Worm (Caenorhabditis elegans): ENCODE results near the gene srlf-33.

srlf-33 gene

DNA sequence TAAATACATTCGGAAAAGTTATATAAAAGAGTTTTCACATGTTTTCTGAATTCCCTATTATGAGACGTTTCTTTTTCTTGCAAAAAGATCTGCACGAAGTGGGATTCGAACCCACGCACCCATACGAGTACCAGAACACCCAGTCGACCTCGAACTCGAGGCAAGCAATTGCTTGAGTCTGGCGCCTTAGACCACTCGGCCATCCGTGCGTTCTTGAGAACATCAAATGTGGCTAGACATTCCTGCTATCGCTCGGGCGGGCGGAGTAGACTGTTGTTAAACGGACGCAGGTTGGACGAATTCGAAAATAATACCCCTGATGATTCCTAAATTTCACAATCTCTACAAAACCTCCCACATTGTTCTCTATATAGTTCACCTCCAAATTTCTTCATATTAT is 3.1 kb upstream of the srlf-33 start (continued):
- TF ChIP-seq elt-1 (tag; optimal IDR thresholded peaks at IDR 0.05) (no peak), F13H6.1 (tag; optimal IDR thresholded peaks at IDR 0.05) (peak; percentile 14), crh-2 (tag; optimal IDR thresholded peaks at IDR 0.05) (peak; percentile 9), C34F6.9 (tag; optimal IDR thresholded peaks at IDR 0.05) (peak; percentile 34)

DNA sequence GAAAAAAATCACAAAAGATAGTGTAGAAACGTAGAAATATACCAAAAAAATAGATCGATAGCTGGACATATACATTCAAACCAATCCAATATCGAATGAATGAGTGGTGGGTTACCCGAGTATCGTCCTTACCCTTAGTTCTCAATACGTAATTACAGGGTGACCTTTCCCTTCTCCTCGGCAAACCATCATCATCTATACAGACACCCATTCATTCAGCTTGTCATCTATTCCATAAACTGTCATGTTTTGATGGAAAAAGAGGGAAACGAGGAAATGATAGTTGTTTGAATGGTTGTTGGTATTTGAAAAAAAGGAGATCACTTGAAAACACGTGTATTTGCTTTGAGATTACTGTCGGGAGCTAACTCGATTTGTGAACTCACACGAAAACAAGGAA is 1.2 kb downstream of the srlf-33 start:
- TF ChIP-seq fos-1 (tag; optimal IDR thresholded peaks at IDR 0.05) (no peak), crh-2 (tag; optimal IDR thresholded peaks at IDR 0.05) (no peak), peb-1 (tag; optimal IDR thresholded peaks at IDR 0.05) (no peak), nhr-21 (tag; optimal IDR thresholded peaks at IDR 0.05) (no peak), skn-1 (tag; optimal IDR thresholded peaks at IDR 0.05) (no peak), elt-1 (tag; optimal IDR thresholded peaks at IDR 0.05) (no peak), nhr-23 (tag; optimal IDR thresholded peaks at IDR 0.05) (no peak), ztf-4 (tag; optimal IDR thresholded peaks at IDR 0.05) (no peak), ztf-11 (tag; optimal IDR thresholded peaks at IDR 0.05) (no peak), mbf-1 (tag; optimal IDR thresholded peaks at IDR 0.05) (no peak), gmeb-1 (tag; optimal IDR thresholded peaks at IDR 0.05) (no peak), lin-13 (GFP tag; optimal IDR thresholded peaks at IDR 0.05) (no peak), unc-55 (GFP tag; optimal IDR thresholded peaks at IDR 0.05) (no peak), C34F6.9 (tag; optimal IDR thresholded peaks at IDR 0.05) (no peak), R02D3.7 (tag; optimal IDR thresholded peaks at IDR 0.05) (no peak), nhr-10 (tag; optimal IDR thresholded peaks at IDR 0.05) (no peak), sem-4 (tag; optimal IDR thresholded peaks at IDR 0.05) (no peak), nhr-12 (tag; optimal IDR thresholded peaks at IDR 0.05) (no peak), unc-39 (tag; optimal IDR thresholded peaks at IDR 0.05) (no peak)

DNA sequence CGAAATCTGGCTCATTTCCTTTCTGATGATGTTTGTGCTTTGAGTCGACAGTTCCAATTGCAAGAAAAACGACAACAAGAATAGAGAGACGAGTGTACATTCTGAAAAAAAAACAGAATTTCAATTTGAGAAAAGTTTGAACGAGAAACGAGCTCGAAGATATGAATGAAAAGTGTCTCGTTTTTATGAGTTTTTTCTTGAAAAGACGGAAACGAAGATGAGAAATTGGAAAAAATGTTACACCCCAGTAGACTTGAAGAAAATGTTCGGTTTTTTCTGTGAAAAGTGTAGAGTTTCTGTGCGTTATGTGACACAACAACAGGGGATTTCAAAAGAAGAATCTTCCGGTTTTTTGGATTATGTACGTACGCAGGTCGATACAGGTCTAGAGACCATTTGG is 2.2 kb downstream of the srlf-33 start, which contains the start of gene srlf-31:
TSS of gene srlf-31 (minus strand) at position 101 of the 400 bp plus-strand sequence.
- TF ChIP-seq elt-1 (tag; optimal IDR thresholded peaks at IDR 0.05): no peak
- TF ChIP-seq lin-13 (GFP tag; optimal IDR thresholded peaks at IDR 0.05): no peak

DNA sequence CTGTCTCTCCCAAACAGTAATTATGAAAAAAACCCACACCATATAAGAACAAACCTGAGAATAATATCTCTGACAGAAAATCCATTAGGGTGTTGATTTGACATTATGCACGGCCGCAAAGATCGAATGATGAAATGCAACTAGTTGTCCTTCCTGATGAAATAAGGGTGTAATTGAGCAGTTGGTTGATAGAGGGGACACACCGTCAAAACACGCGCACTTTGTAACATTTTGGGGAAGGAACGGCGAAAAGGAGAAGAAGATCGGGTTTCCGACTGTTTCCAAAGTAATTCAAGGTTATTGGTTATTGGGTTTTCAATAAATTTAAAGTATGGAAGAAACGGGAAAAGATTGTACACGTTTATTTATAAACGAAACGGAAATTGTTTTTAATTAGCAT is 3.2 kb downstream of the srlf-33 start, which contains the start of gene ZK822.1:
TSS of gene ZK822.1 (minus strand) at position 121 of the 400 bp plus-strand sequence.
- TF ChIP-seq lin-13 (GFP tag; optimal IDR thresholded peaks at IDR 0.05): no peak
- TF ChIP-seq sem-4 (tag; optimal IDR thresholded peaks at IDR 0.05): no peak
- no peak for TF ChIP-seq unc-62 (GFP tag; optimal IDR thresholded peaks at IDR 0.05)
- TF ChIP-seq nhr-237 (tag; optimal IDR thresholded peaks at IDR 0.05): no peak
- no peak for TF ChIP-seq ZK546.5 (tag; optimal IDR thresholded peaks at IDR 0.05)

DNA sequence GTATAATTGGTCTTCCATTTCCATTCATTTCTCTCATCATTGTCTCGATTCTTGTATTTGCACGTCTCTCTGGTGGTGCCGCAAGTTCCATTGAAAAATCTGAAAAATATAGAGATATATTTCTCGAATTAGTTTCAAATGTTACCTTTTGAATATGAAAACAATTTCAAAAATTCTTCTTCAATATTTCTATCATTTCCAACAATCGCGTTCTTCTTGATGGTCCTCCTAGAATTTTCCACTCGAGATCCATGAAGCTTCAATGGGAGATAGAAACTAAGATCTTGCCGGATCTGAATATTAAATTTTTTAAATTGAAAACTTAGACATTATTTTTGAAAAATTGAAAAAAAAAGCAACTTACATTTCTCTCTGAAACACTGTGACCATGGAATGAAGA is 6.2 kb downstream of the srlf-33 start:
- TF ChIP-seq nhr-25 (tag; optimal IDR thresholded peaks at IDR 0.05) (no peak), alr-1 (tag; optimal IDR thresholded peaks at IDR 0.05) (no peak)

DNA sequence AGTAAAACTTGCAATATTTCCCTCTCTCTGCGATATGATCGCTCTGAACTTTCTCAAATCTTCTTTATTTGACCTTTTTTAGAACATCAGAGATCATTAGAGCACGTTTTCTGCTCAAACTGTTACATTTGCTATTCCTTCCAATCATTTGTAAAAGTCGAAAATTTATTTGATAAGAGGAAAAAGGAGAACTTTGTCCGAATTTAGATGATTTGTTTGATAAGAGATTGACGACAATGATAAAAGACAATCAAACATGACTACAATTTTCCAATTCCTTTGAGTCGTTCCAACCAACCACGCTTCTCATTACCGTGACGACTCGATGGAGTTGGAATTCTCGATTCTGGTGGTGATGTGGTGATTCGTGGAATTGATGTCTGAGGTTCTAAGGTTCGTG is 7.4 kb downstream of the srlf-33 start:
- no peak for TF ChIP-seq lin-11 (tag; optimal IDR thresholded peaks at IDR 0.05)
- no peak for TF ChIP-seq unc-62 (GFP tag; optimal IDR thresholded peaks at IDR 0.05)
- no peak for TF ChIP-seq ztf-11 (tag; optimal IDR thresholded peaks at IDR 0.05)
- no peak for TF ChIP-seq nhr-23 (tag; optimal IDR thresholded peaks at IDR 0.05)
- peak; percentile 44 for TF ChIP-seq sma-9 (GFP tag; optimal IDR thresholded peaks at IDR 0.05)
- no peak for TF ChIP-seq sma-9 (tag; optimal IDR thresholded peaks at IDR 0.05)
- no peak for TF ChIP-seq elt-1 (tag; optimal IDR thresholded peaks at IDR 0.05)
- no peak for TF ChIP-seq aly-2 (tag; optimal IDR thresholded peaks at IDR 0.05)
- no peak for TF ChIP-seq skn-1 (tag; optimal IDR thresholded peaks at IDR 0.05)
- no peak for TF ChIP-seq nhr-25 (tag; optimal IDR thresholded peaks at IDR 0.05)
- no peak for TF ChIP-seq egl-27 (tag; optimal IDR thresholded peaks at IDR 0.05)
- TF ChIP-seq ama-1 (optimal IDR thresholded peaks at IDR 0.05): no peak
- no peak for TF ChIP-seq lin-13 (GFP tag; optimal IDR thresholded peaks at IDR 0.05)
- no peak for TF ChIP-seq mab-5 (tag; optimal IDR thresholded peaks at IDR 0.05)
- no peak for TF ChIP-seq F13H6.1 (tag; optimal IDR thresholded peaks at IDR 0.05)
- no peak for TF ChIP-seq nhr-10 (tag; optimal IDR thresholded peaks at IDR 0.05)
- no peak for TF ChIP-seq snpc-4 (tag; optimal IDR thresholded peaks at IDR 0.05)
- TF ChIP-seq lsy-2 (tag; optimal IDR thresholded peaks at IDR 0.05): no peak
- TF ChIP-seq mbf-1 (tag; optimal IDR thresholded peaks at IDR 0.05): no peak
- peak; percentile 60 for TF ChIP-seq fos-1 (tag; optimal IDR thresholded peaks at IDR 0.05)
- TF ChIP-seq crh-2 (tag; optimal IDR thresholded peaks at IDR 0.05): peak; percentile 39
- TF ChIP-seq sma-3 (GFP tag; optimal IDR thresholded peaks at IDR 0.05): no peak
- no peak for TF ChIP-seq nhr-6 (tag; optimal IDR thresholded peaks at IDR 0.05)
- TF ChIP-seq R02D3.7 (tag; optimal IDR thresholded peaks at IDR 0.05): no peak
- TF ChIP-seq unc-39 (tag; optimal IDR thresholded peaks at IDR 0.05): no peak
- no peak for TF ChIP-seq Y55F3AM.14 (GFP tag; optimal IDR thresholded peaks at IDR 0.05)
- no peak for TF ChIP-seq sem-4 (tag; optimal IDR thresholded peaks at IDR 0.05)
